Worm (Caenorhabditis elegans): ENCODE data around the gene best-24.

ce11 chrIII:7907515-7907914, 6.7 kb downstream of the best-24 start, which contains the start of gene pcp-5:
- TF ChIP-seq klf-2 (GFP tag; conservative IDR thresholded peaks at IDR 0.05) (no peak), med-1 (GFP tag; optimal IDR thresholded peaks at IDR 0.05; ENCODE audit: insufficient read depth) (no peak)
